Fruit fly (Drosophila melanogaster): ENCODE measurements around the gene CG13144.

DNA sequence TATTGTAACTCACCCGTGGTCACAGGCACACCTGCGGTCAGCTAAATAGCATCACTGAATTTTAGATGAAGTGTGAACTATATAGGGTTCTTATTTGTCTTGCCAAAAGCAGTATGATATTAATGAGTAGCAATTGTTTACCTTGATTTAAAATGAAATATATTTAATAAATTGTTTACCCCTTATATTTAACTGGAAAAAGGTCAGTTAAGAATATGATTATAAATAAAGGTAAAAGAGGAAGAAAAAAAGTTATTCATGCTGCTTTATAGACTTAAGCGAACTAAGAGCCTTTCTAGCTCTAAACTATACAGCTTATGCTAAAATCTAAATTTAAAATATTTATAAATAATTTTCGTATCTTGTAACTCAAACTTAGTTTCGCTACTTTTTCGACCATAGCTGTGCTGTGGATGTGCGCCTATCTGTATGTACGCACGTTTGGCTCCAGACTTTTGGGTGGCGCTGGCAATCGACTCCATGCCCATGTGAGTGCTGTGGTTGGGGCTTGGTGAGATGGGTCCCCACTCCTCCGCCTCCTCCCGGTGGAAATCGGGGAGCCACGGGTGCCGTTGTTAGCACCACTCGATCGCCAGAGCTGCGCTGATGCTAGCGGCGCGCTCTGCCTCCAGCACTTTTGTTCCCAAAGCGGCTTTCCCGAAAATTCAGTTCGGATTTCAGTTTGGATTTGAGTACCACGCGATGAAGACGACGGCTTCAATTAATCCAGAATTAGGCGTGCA, 49.0 kb downstream of the CG13144 start, which contains the start of gene loh:
- no peak for TF ChIP-seq Myc (optimal IDR thresholded peaks at IDR 0.05)
- no peak for TF ChIP-seq Sin3A (optimal IDR thresholded peaks at IDR 0.05)
- no peak for TF ChIP-seq psq (optimal IDR thresholded peaks at IDR 0.05)
- TF ChIP-seq h (optimal IDR thresholded peaks at IDR 0.05), result no peak
- no peak for TF ChIP-seq insv (optimal IDR thresholded peaks at IDR 0.05)

All from Kc167 (cell line).